Worm (Caenorhabditis elegans): Measurements from ENCODE around the gene frm-2.

DNA sequence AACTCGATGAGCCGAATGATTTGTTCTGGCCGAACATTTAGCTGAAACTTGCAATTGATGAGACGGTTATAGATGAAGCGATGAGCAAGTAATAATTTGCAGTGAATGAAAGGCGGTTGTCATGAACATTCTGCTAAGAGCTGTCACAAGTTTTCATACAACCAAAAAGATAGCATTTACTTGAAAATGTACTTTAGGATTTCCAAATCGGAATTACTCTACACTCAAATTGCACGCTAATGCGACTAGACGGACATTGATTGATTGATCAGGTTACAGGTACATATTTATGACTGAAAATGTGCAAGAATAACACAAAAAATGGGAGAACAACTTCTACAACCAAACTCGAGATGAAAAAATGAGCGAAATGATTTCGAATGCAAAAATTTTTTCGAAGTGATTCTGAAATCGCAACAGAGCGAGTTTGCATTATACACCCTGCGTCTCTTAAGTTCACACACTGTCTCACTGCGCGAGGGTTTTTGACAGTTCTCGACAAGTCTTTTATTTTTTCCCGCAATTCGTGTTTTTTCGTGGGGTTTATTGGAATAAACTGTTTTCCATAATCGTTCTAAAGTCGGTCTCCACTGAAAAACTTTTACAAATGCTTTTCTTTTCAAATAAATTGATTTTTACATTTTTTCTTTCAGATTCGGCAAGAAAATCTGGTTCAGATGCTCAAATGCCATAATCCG lies 37.7 kb upstream of the frm-2 start, which contains the start of the genes npp-10 and cyk-3:
- TF ChIP-seq skn-1 (tag; optimal IDR thresholded peaks at IDR 0.05) = no peak
- no peak for TF ChIP-seq nhr-12 (tag; optimal IDR thresholded peaks at IDR 0.05)
- no peak for TF ChIP-seq ceh-28 (tag; optimal IDR thresholded peaks at IDR 0.05)
- TF ChIP-seq nhr-237 (tag; optimal IDR thresholded peaks at IDR 0.05) = no peak
- no peak for TF ChIP-seq nhr-25 (tag; optimal IDR thresholded peaks at IDR 0.05)
- TF ChIP-seq ceh-16 (tag; optimal IDR thresholded peaks at IDR 0.05) = no peak
- no peak for TF ChIP-seq fkh-10 (GFP tag; optimal IDR thresholded peaks at IDR 0.05)
- TF ChIP-seq R02D3.7 (tag; optimal IDR thresholded peaks at IDR 0.05) = no peak
- TF ChIP-seq zag-1 (tag; optimal IDR thresholded peaks at IDR 0.05) = no peak
- TF ChIP-seq ama-1 (optimal IDR thresholded peaks at IDR 0.05) = no peak
- no peak for TF ChIP-seq nhr-76 (tag; optimal IDR thresholded peaks at IDR 0.05)
